Worm (Caenorhabditis elegans): ENCODE results near the gene cnd-1.

ce11 chrIII:5285484-5285883, 41.0 kb upstream of the cnd-1 start:
- no peak for TF ChIP-seq ama-1 (optimal IDR thresholded peaks at IDR 0.05)
- no peak for TF ChIP-seq ama-1 (GFP tag; optimal IDR thresholded peaks at IDR 0.05)
- no peak for TF ChIP-seq unc-62 (GFP tag; optimal IDR thresholded peaks at IDR 0.05)
- no peak for TF ChIP-seq zim-3 (tag; optimal IDR thresholded peaks at IDR 0.05)
- no peak for TF ChIP-seq tlf-1 (GFP tag; optimal IDR thresholded peaks at IDR 0.05)
